Worm (Caenorhabditis elegans): Measurements from ENCODE around the gene F37C12.10.

The F37C12.10 gene

ce11 chrIII:7199467-7199866 lies 11.3 kb upstream of the F37C12.10 start:
- TF ChIP-seq C08G9.2 (tag; optimal IDR thresholded peaks at IDR 0.05) (no peak), ceh-18 (tag; optimal IDR thresholded peaks at IDR 0.05) (no peak), mec-3 (tag; optimal IDR thresholded peaks at IDR 0.05; ENCODE audit: borderline replicate concordance) (no peak), nhr-11 (tag; optimal IDR thresholded peaks at IDR 0.05) (no peak), ama-1 (optimal IDR thresholded peaks at IDR 0.05) (no peak), pha-4 (tag; optimal IDR thresholded peaks at IDR 0.05) (no peak)

- TF ChIP-seq ceh-2 (tag; optimal IDR thresholded peaks at IDR 0.05) (peak; percentile 95), K09A11.1 (tag; optimal IDR thresholded peaks at IDR 0.05; ENCODE audit: insufficient read depth) (no peak), ceh-14 (tag; optimal IDR thresholded peaks at IDR 0.05) (peak; percentile 73), elt-2 (tag; optimal IDR thresholded peaks at IDR 0.05) (peak; percentile 69), unc-42 (tag; optimal IDR thresholded peaks at IDR 0.05) (peak; percentile 23), F13H6.1 (tag; optimal IDR thresholded peaks at IDR 0.05) (no peak), T23F11.4 (GFP tag; optimal IDR thresholded peaks at IDR 0.05) (no peak), sdc-2 (tag; optimal IDR thresholded peaks at IDR 0.05) (peak; percentile 21), madf-2 (tag; optimal IDR thresholded peaks at IDR 0.05) (peak; percentile 20), ceh-31 (tag; optimal IDR thresholded peaks at IDR 0.05) (peak; percentile 91), rnt-1 (tag; optimal IDR thresholded peaks at IDR 0.05) (peak; percentile 47), ceh-48 (tag; optimal IDR thresholded peaks at IDR 0.05) (no peak), dmd-4 (tag; optimal IDR thresholded peaks at IDR 0.05; ENCODE audit: borderline replicate concordance) (no peak), fkh-6 (tag; optimal IDR thresholded peaks at IDR 0.05) (peak; percentile 47), fkh-10 (GFP tag; optimal IDR thresholded peaks at IDR 0.05) (no peak), C38D4.7 (GFP tag; optimal IDR thresholded peaks at IDR 0.05) (no peak), K02D7.2 (tag; optimal IDR thresholded peaks at IDR 0.05) (no peak), C08G9.2 (tag; optimal IDR thresholded peaks at IDR 0.05) (peak; percentile 92), nhr-232 (tag; optimal IDR thresholded peaks at IDR 0.05) (no peak), elt-4 (tag; optimal IDR thresholded peaks at IDR 0.05) (no peak), fax-1 (tag; optimal IDR thresholded peaks at IDR 0.05) (peak; percentile 74), tbx-7 (tag; optimal IDR thresholded peaks at IDR 0.05) (peak; percentile 90), odd-2 (tag; optimal IDR thresholded peaks at IDR 0.05) (no peak), syd-9 (tag; optimal IDR thresholded peaks at IDR 0.05) (no peak), ahr-1 (tag; optimal IDR thresholded peaks at IDR 0.05) (peak; percentile 20), pqm-1 (tag; optimal IDR thresholded peaks at IDR 0.05) (peak; percentile 58), che-1 (tag; optimal IDR thresholded peaks at IDR 0.05) (peak; percentile 5), ceh-19 (GFP tag; optimal IDR thresholded peaks at IDR 0.05) (no peak), nhr-11 (tag; optimal IDR thresholded peaks at IDR 0.05) (no peak), hlh-8 (tag; optimal IDR thresholded peaks at IDR 0.05) (peak; percentile 94), eyg-1 (tag; optimal IDR thresholded peaks at IDR 0.05) (peak; percentile 29), ttx-3 (tag; optimal IDR thresholded peaks at IDR 0.05) (no peak), unc-3 (GFP tag; conservative IDR thresholded peaks at IDR 0.05) (no peak; the same call in 1 of the 2 replicates), unc-3 (tag; optimal IDR thresholded peaks at IDR 0.05) (peak; percentile 12), zip-5 (tag; optimal IDR thresholded peaks at IDR 0.05) (peak; percentile 90), hlh-15 (tag; optimal IDR thresholded peaks at IDR 0.05) (peak; percentile 11), ztf-16 (tag; optimal IDR thresholded peaks at IDR 0.05) (peak; percentile 43), unc-86 (tag; optimal IDR thresholded peaks at IDR 0.05) (peak; percentile 51), hlh-6 (tag; optimal IDR thresholded peaks at IDR 0.05) (peak; percentile 9), gmeb-2 (tag; optimal IDR thresholded peaks at IDR 0.05) (peak; percentile 18), lim-6 (tag; optimal IDR thresholded peaks at IDR 0.05) (peak; percentile 51), pag-3 (tag; optimal IDR thresholded peaks at IDR 0.05; ENCODE audit: borderline replicate concordance) (no peak), pha-2 (tag; optimal IDR thresholded peaks at IDR 0.05) (peak; percentile 34), pat-9 (tag; optimal IDR thresholded peaks at IDR 0.05) (no peak), sox-4 (tag; optimal IDR thresholded peaks at IDR 0.05) (no peak), lin-11 (tag; optimal IDR thresholded peaks at IDR 0.05) (no peak), tbx-2 (tag; optimal IDR thresholded peaks at IDR 0.05) (peak; percentile 87), nfya-1 (tag; optimal IDR thresholded peaks at IDR 0.05) (peak; percentile 46)
Measured at ce11 chrIII:7198838-7199237, 10.7 kb upstream of the F37C12.10 start, which contains the start of gene pfd-5. pfd-5 (minus strand) TSS chrIII:7198884.

Data from whole organism, late embryonic.